Worm (Caenorhabditis elegans) whole organism, L4 larva: ENCODE measurements around the gene gst-34.

Source experiments
- ama-1 ChIP-seq: fragments of 150-350 bp; optimal IDR thresholded peaks from 2 replicates; lab custom pipeline; 2014; ENCODE audit warnings: inconsistent platforms, mixed read lengths
- ces-1 ChIP-seq: fragments of 150-350 bp; sonication (generic microtip); optimal IDR thresholded peaks from 4 replicates; lab custom pipeline; 2014; ENCODE audit warnings: missing biosample characterization, missing genetic modification reagents, missing genetic modification characterization
- dpl-1 ChIP-seq: fragments of 150-350 bp; optimal IDR thresholded peaks from 2 replicates; lab custom pipeline; 2014; ENCODE audit warnings: missing biosample characterization, missing genetic modification reagents, missing genetic modification characterization
- hlh-11 ChIP-seq: fragments of 200-800 bp; sonication (Bioruptor generic); optimal IDR thresholded peaks from 2 replicates; lab custom pipeline; 2018; ENCODE audit warnings: mild to moderate bottlenecking, missing genetic modification characterization, missing compliant biosample characterization
- lir-3 ChIP-seq: sonication (generic microtip); optimal IDR thresholded peaks from 2 replicates; lab custom pipeline; 2016; ENCODE audit warnings: mild to moderate bottlenecking, missing genetic modification characterization, missing compliant biosample characterization
- nhr-25 ChIP-seq: sonication (generic microtip); optimal IDR thresholded peaks from 2 replicates; lab custom pipeline; 2017; ENCODE audit warnings: missing genetic modification characterization, mild to moderate bottlenecking, missing compliant biosample characterization, antibody characterized with exemption, moderate library complexity, borderline replicate concordance; ENCODE audit not compliant: insufficient read depth
- nhr-28 ChIP-seq: fragments of 150-350 bp; optimal IDR thresholded peaks from 2 replicates; lab custom pipeline; 2014; ENCODE audit warnings: missing biosample characterization, missing genetic modification characterization
- pqm-1 ChIP-seq: sonication (generic microtip); optimal IDR thresholded peaks from 2 replicates; lab custom pipeline; 2017; ENCODE audit warnings: missing biosample characterization, missing genetic modification characterization
- rbr-2 ChIP-seq: sonication (generic microtip); optimal IDR thresholded peaks from 2 replicates; lab custom pipeline; 2016; ENCODE audit warnings: missing genotype, missing genetic modification characterization, missing compliant biosample characterization
- snpc-4 ChIP-seq: fragments of 150-350 bp; optimal IDR thresholded peaks from 2 replicates; lab custom pipeline; 2014; ENCODE audit warnings: missing biosample characterization, missing genetic modification characterization
- zfp-2 ChIP-seq: sonication (generic microtip); optimal IDR thresholded peaks from 2 replicates; lab custom pipeline; 2016; ENCODE audit warnings: mild to moderate bottlenecking, missing genetic modification characterization, missing compliant biosample characterization
- zip-11 ChIP-seq: fragments of 200-800 bp; sonication (Bioruptor generic); IDR thresholded peaks from 2 replicates; pipeline ENCODE4 v1.3.6; 2022; ENCODE audit warnings: missing genetic modification characterization, missing compliant biosample characterization

- TF ChIP-seq nhr-25 (no peak), dpl-1 (no peak), hlh-11 (tag; lab: Kevin White, UChicago) (no peak), ama-1 (lab: Kevin White, UChicago) (peak; percentile 37), zip-11 (no peak), ces-1 (no peak), pqm-1 (no peak), nhr-28 (tag; lab: Kevin White, UChicago) (no peak), lir-3 (tag; lab: Kevin White, UChicago) (no peak), snpc-4 (tag; lab: Kevin White, UChicago) (no peak), rbr-2 (tag; lab: Kevin White, UChicago) (no peak), zfp-2 (tag; lab: Kevin White, UChicago) (no peak)
Observed at ce11 chrII:15219033-15219432, 36.0 kb upstream of the gst-34 start.
